Worm (Caenorhabditis elegans): ENCODE data around the gene R05D3.9.
A peak's percentile ranks its signal among the peaks of the same experiment; 100 is the strongest.

The R05D3.9 gene

DNA sequence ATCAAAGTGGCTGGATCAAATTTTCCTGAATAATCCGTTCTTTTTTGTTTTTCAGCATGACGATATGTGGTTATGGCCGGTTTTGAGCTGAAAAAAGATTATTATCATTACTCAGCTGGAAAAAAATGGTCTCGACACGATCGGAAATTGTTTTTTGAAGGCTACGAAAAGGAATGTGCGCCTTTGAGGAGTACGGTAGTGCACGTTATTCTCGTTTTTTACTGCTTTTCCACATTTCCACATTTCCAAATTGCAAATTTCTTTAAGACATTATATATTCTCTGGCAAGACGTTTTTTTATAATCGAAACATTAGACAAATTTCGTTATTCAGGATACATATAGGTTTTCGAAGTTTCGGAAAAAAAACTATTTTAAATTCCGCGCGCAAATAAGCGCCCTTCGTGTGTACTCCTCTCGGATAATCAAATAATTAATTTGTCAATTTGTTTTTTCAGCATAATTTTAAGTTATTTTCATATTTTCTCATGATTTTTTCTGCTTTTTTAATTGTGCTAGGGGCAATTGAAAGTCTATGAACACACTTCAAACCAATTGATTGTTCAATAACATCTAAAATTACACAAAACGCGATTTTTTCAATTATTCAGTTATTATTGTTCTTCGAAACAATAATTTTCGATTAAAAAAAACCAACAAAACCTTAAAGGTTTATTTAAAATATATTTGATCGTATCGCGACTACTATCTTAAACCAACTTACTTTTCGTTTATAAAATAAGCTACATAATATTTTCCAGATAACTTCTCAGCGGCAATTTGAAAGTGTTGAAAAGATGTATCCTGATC is 5.1 kb downstream of the R05D3.9 start, which contains the start of gene R05D3.3:
R05D3.3 (plus strand) TSS at position 759 of the 809 bp plus-strand sequence.
- TF ChIP-seq jun-1 (tag; optimal IDR thresholded peaks at IDR 0.05) (no peak), ZK337.2 (GFP tag; IDR thresholded peaks at IDR 0.05) (no peak), arid-1 (GFP tag; conservative IDR thresholded peaks at IDR 0.05) (no peak), F37D6.2 (tag; optimal IDR thresholded peaks at IDR 0.05) (no peak), nhr-111 (GFP tag; optimal IDR thresholded peaks at IDR 0.05) (no peak), dpl-1 (GFP tag; optimal IDR thresholded peaks at IDR 0.05) (peak; percentile 25), aha-1 (tag) (peak; percentile 83), tra-1 (GFP tag; IDR thresholded peaks at IDR 0.05) (no peak), daf-16 (GFP tag; optimal IDR thresholded peaks at IDR 0.05) (no peak), daf-16 (tag; optimal IDR thresholded peaks at IDR 0.05) (no peak), nhr-10 (tag; optimal IDR thresholded peaks at IDR 0.05) (no peak), nhr-28 (tag; optimal IDR thresholded peaks at IDR 0.05) (no peak)

DNA sequence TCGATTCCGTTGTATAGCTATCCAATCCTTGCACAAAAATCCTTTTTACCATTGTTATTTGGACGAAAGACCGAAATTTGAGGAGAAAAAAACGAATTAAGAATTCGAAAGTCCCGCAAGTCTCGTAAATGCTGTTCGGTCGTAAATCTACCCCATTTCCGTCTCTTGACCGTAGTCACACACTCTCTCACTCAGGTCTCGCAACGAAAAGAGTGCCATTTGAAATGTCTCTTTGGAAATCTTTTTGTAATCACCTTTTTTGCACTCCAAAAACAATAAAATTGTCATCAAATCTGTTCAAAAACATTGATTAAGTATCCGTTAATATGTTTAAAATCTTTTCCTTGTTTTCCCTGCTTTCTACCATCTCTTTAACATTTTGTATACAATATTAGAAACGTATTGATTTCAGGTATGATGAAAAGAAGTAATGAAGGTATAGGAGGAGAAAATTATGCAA is 10.3 kb downstream of the R05D3.9 start, which contains the start of the genes R05D3.8 and rfp-1:
R05D3.8 (minus strand) TSS at position 115 of the 460 bp plus-strand sequence.
rfp-1 (plus strand) TSS at position 410 of the 460 bp plus-strand sequence.
- TF ChIP-seq lsy-2 (tag; optimal IDR thresholded peaks at IDR 0.05) (peak; percentile 97 to 99), zip-11 (GFP tag; IDR thresholded peaks at IDR 0.05) (no peak), ceh-32 (tag; optimal IDR thresholded peaks at IDR 0.05; ENCODE audit: poor library complexity) (no peak), nhr-11 (tag; optimal IDR thresholded peaks at IDR 0.05) (peak; percentile 89), mdt-29 (GFP tag; IDR thresholded peaks at IDR 0.05) (no peak), fkh-10 (GFP tag; optimal IDR thresholded peaks at IDR 0.05) (peak; percentile 36), dmd-9 (GFP tag; IDR thresholded peaks at IDR 0.05) (no peak), D1046.2 (GFP tag; IDR thresholded peaks at IDR 0.05) (no peak), pha-4 (GFP tag; IDR thresholded peaks at IDR 0.05) (no peak), pha-4 (tag; optimal IDR thresholded peaks at IDR 0.05) (peak; percentile 83), nhr-28 (tag; optimal IDR thresholded peaks at IDR 0.05) (peak; percentile 85), dmd-6 (GFP tag; IDR thresholded peaks at IDR 0.05) (peak; percentile 40), spr-3 (GFP tag; optimal IDR thresholded peaks at IDR 0.05) (no peak), hlh-30 (tag; optimal IDR thresholded peaks at IDR 0.05; ENCODE audit: insufficient read depth) (peak; percentile 84), arid-1 (GFP tag; conservative IDR thresholded peaks at IDR 0.05) (peak; percentile 67; the same call in 1 of the 2 replicates), tra-1 (GFP tag; IDR thresholded peaks at IDR 0.05) (0 out of 2 replicates have a peak, but pooled peaks have one; percentile 22), F44E2.7 (GFP tag; IDR thresholded peaks at IDR 0.05) (no peak), zag-1 (tag; optimal IDR thresholded peaks at IDR 0.05) (no peak), duxl-1 (tag; optimal IDR thresholded peaks at IDR 0.05; ENCODE audit: poor library complexity) (peak; percentile 6), ctbp-1 (GFP tag; IDR thresholded peaks at IDR 0.05) (no peak), lin-13 (GFP tag; optimal IDR thresholded peaks at IDR 0.05) (peak; percentile 88), mep-1 (tag; optimal IDR thresholded peaks at IDR 0.05) (peak; percentile 87), ceh-82 (tag; optimal IDR thresholded peaks at IDR 0.05) (no peak), lin-38 (GFP tag; IDR thresholded peaks at IDR 0.05) (peak; percentile 65), T20F7.1 (GFP tag; optimal IDR thresholded peaks at IDR 0.05) (peak; percentile 73), php-3 (GFP tag; IDR thresholded peaks at IDR 0.05) (no peak), T26A8.4 (GFP tag; IDR thresholded peaks at IDR 0.05) (peak; percentile 45; the same call in 1 of the 2 replicates), ceh-28 (tag; optimal IDR thresholded peaks at IDR 0.05) (no peak), daf-19 (GFP tag; conservative IDR thresholded peaks at IDR 0.05) (no peak), nhr-6 (tag; optimal IDR thresholded peaks at IDR 0.05) (peak; percentile 88), ZK546.5 (tag; optimal IDR thresholded peaks at IDR 0.05) (peak in 1 of 2 experiments; percentile 19), lin-15B (tag; optimal IDR thresholded peaks at IDR 0.05) (peak; percentile 49), lir-3 (tag; optimal IDR thresholded peaks at IDR 0.05) (no peak), nhr-77 (tag; optimal IDR thresholded peaks at IDR 0.05) (peak; percentile 91), tag-97 (GFP tag; IDR thresholded peaks at IDR 0.05) (no peak), F10B5.3 (tag; optimal IDR thresholded peaks at IDR 0.05) (no peak), egl-43 (GFP tag; IDR thresholded peaks at IDR 0.05) (no peak), R02D3.7 (tag; optimal IDR thresholded peaks at IDR 0.05) (peak; percentile 97), unc-62 (GFP tag; optimal IDR thresholded peaks at IDR 0.05 in 1 of 2) (peak in 1 of 2 experiments; percentile 99), unc-62 (tag; optimal IDR thresholded peaks at IDR 0.05) (no peak)
